Fruit fly (Drosophila melanogaster): ENCODE results near the gene Frl.
A peak's percentile ranks its signal among the peaks of the same experiment; 100 is the strongest.

The Frl gene

dm6 chr3L:14055815-14056516, 3.0 kb downstream of the Frl start (continued):
- TF ChIP-seq Ets97D (GFP tag; optimal IDR thresholded peaks at IDR 0.05) (no peak), Nf-YC (tag; optimal IDR thresholded peaks at IDR 0.05) (peak; percentile 33), CG10321 (GFP tag; IDR thresholded peaks at IDR 0.05) (0 out of 2 replicates have a peak, but pooled peaks have one; percentile 26), CG2199 (GFP tag; IDR thresholded peaks at IDR 0.05) (peak; percentile 72; the same call in 1 of the 3 replicates), dm (GFP tag; optimal IDR thresholded peaks at IDR 0.05) (no peak), gro (GFP tag; optimal IDR thresholded peaks at IDR 0.05) (peak; percentile 22), sd (tag; optimal IDR thresholded peaks at IDR 0.05) (peak; percentile 36), B-H2 (GFP tag; optimal IDR thresholded peaks at IDR 0.05) (peak; percentile 40), CG5953 (GFP tag; IDR thresholded peaks at IDR 0.05) (0 out of 2 replicates have a peak, but pooled peaks have one; percentile 23), Vsx1 (GFP tag; optimal IDR thresholded peaks at IDR 0.05) (peak; percentile 3), CG13894 (tag; optimal IDR thresholded peaks at IDR 0.05) (peak; percentile 64), CG12769 (tag; optimal IDR thresholded peaks at IDR 0.05) (peak; percentile 69), kay (GFP tag; optimal IDR thresholded peaks at IDR 0.05) (peak; percentile 82), CG8281 (tag; optimal IDR thresholded peaks at IDR 0.05) (peak; percentile 79), pros (GFP tag; optimal IDR thresholded peaks at IDR 0.05) (peak; percentile 58), NK7.1 (GFP tag; optimal IDR thresholded peaks at IDR 0.05) (no peak), crol (GFP tag; IDR thresholded peaks at IDR 0.05) (peak; percentile 88), CG8290 (GFP tag; optimal IDR thresholded peaks at IDR 0.05) (no peak), CG8290 (tag; optimal IDR thresholded peaks at IDR 0.05) (peak in 1 of 2 experiments; percentile 52), tup (GFP tag; optimal IDR thresholded peaks at IDR 0.05) (peak; percentile 16), zfh2 (GFP tag; optimal IDR thresholded peaks at IDR 0.05) (no peak), Dll (GFP tag; IDR thresholded peaks at IDR 0.05; ENCODE audit: partially characterized antibody) (peak; percentile 19; the same call in 1 of the 4 replicates), CG31388 (GFP tag; optimal IDR thresholded peaks at IDR 0.05) (no peak), Awh (GFP tag; IDR thresholded peaks at IDR 0.05) (peak; percentile 67; the same call in 1 of the 2 replicates), gsb-n (tag; optimal IDR thresholded peaks at IDR 0.05) (peak; percentile 96), odd (GFP tag; optimal IDR thresholded peaks at IDR 0.05) (no peak)

- TF ChIP-seq bowl (GFP tag; IDR thresholded peaks at IDR 0.05) (no peak), wdn (GFP tag; IDR thresholded peaks at IDR 0.05) (no peak), oc (tag; optimal IDR thresholded peaks at IDR 0.05) (no peak), eyg (GFP tag; optimal IDR thresholded peaks at IDR 0.05) (no peak), ci (GFP tag; IDR thresholded peaks at IDR 0.05) (no peak), Fer1 (GFP tag; optimal IDR thresholded peaks at IDR 0.05) (no peak), sens (GFP tag) (peak; percentile 63), cwo (GFP tag; optimal IDR thresholded peaks at IDR 0.05) (no peak), phol (tag; optimal IDR thresholded peaks at IDR 0.05) (no peak), CG8281 (tag; optimal IDR thresholded peaks at IDR 0.05) (no peak), otp (GFP tag; IDR thresholded peaks at IDR 0.05) (0 out of 3 replicates have a peak, but pooled peaks have one; percentile 13), Abd-B (GFP tag; optimal IDR thresholded peaks at IDR 0.05) (no peak), Lpt (GFP tag; optimal IDR thresholded peaks at IDR 0.05) (no peak), CG11696 (GFP tag; IDR thresholded peaks at IDR 0.05) (no peak), Dip3 (GFP tag; optimal IDR thresholded peaks at IDR 0.05) (no peak), CG7839 (tag; optimal IDR thresholded peaks at IDR 0.05) (no peak), CG8359 (GFP tag; optimal IDR thresholded peaks at IDR 0.05; ENCODE audit: borderline replicate concordance) (no peak), Nf-YA (GFP tag; IDR thresholded peaks at IDR 0.05) (no peak), Tbp (GFP tag; optimal IDR thresholded peaks at IDR 0.05) (no peak), CG2889 (GFP tag; IDR thresholded peaks at IDR 0.05) (no peak), croc (GFP tag; conservative IDR thresholded peaks at IDR 0.05) (no peak), Chrac-16 (GFP tag; optimal IDR thresholded peaks at IDR 0.05) (no peak), twi (tag; optimal IDR thresholded peaks at IDR 0.05) (no peak), prd (optimal IDR thresholded peaks at IDR 0.05) (no peak), prd (GFP tag; IDR thresholded peaks at IDR 0.05) (0 out of 3 replicates have a peak, but pooled peaks have one; percentile 7), ken (GFP tag; IDR thresholded peaks at IDR 0.05) (0 out of 3 replicates have a peak, but pooled peaks have one; percentile 38), CG1647 (GFP tag; optimal IDR thresholded peaks at IDR 0.05) (no peak)
Measured at dm6 chr3L:14056816-14057215, 3.8 kb downstream of the Frl start.
